Fruit fly (Drosophila melanogaster): Measurements from ENCODE around the gene chm.

DNA sequence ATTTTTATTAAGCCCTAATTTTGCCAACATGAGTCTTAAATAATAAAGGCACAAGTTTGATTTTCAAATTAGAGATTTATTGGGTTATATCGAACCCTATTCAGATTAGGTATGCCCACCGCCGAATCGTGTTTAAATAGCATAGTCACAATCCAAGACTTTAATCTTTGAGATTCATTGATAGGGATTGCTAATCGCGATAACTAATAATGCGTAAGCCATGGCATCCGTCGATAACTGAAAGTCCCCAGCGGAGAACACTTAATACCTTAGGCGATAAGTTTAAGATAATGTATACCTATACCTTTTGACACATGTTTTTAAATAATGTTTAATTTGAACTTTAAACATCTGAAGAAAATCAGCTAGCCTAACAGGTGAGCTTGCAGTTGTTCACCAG, 23.3 kb downstream of the chm start:
- no peak for TF ChIP-seq h (optimal IDR thresholded peaks at IDR 0.05)
- no peak for TF ChIP-seq psq (optimal IDR thresholded peaks at IDR 0.05)

Measured in Kc167 (cell line).